Worm (Caenorhabditis elegans) whole organism, mixed stage, embryonic: ENCODE results near the gene F17E9.18.

Source experiments
- blmp-1 ChIP-seq: fragments of 150-350 bp; optimal IDR thresholded peaks from 2 replicates; lab custom pipeline; 2014; ENCODE audit warnings: missing biosample characterization, missing genetic modification characterization
- ceh-39 ChIP-seq: fragments of 150-350 bp; optimal IDR thresholded peaks from 2 replicates; lab custom pipeline; 2014; ENCODE audit warnings: missing biosample characterization, missing genetic modification characterization
- ham-2 ChIP-seq: fragments of 200-800 bp; sonication (Bioruptor generic); optimal IDR thresholded peaks from 2 replicates; lab custom pipeline; 2018; ENCODE audit warnings: mild to moderate bottlenecking, missing genetic modification characterization, missing compliant biosample characterization
- mab-5 ChIP-seq: fragments of 150-350 bp; optimal IDR thresholded peaks from 2 replicates; lab custom pipeline; 2014; ENCODE audit warnings: missing biosample characterization, missing genetic modification characterization
- mep-1 ChIP-seq: fragments of 150-350 bp; optimal IDR thresholded peaks from 2 replicates; lab custom pipeline; 2017; ENCODE audit warnings: missing biosample characterization, missing genetic modification reagents, missing genetic modification characterization, inconsistent platforms
- mls-2 ChIP-seq: sonication (generic microtip); optimal IDR thresholded peaks from 2 replicates; lab custom pipeline; 2016; ENCODE audit warnings: mild to moderate bottlenecking, missing genetic modification characterization, moderate library complexity, missing compliant biosample characterization
- nhr-237 ChIP-seq: fragments of 150-350 bp; optimal IDR thresholded peaks from 2 replicates; lab custom pipeline; 2014; ENCODE audit warnings: missing biosample characterization, missing genetic modification characterization
- pha-4 ChIP-seq: fragments of 150-350 bp; optimal IDR thresholded peaks from 2 replicates; lab custom pipeline; 2018; ENCODE audit warnings: missing biosample characterization, missing genetic modification reagents, missing genetic modification characterization
- snpc-4 ChIP-seq: fragments of 150-350 bp; optimal IDR thresholded peaks from 2 replicates; lab custom pipeline; 2014; ENCODE audit warnings: missing biosample characterization, missing genetic modification characterization
- unc-39 ChIP-seq: fragments of 150-350 bp; optimal IDR thresholded peaks from 2 replicates; lab custom pipeline; 2014; ENCODE audit warnings: missing biosample characterization, missing genetic modification characterization

DNA sequence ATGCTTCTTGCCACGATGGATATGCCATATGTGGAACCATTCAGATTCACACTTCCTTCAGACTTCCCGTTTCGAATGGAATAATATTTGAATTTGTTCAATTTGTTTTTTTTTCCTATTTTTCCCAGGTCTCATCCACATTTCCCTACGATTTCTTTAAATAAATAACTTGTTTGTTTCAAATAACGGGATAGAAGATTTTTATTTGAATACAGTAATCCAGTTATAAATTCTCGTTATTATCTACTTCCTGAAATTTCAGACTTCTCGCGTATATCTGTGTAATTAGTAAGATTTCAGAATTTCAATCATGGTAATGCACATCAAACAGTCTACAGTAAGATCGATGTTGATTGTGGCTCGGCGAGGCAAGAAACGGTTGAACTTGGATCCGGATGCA, 46.5 kb downstream of the F17E9.18 start, which contains the start of gene F35H10.5:
- TF ChIP-seq ham-2 (no peak), mls-2 (tag; lab: Kevin White, UChicago) (no peak), mep-1 (tag; lab: Kevin White, UChicago) (no peak), mab-5 (no peak), ceh-39 (tag; lab: Kevin White, UChicago) (no peak), pha-4 (no peak), unc-39 (tag; lab: Kevin White, UChicago) (no peak), snpc-4 (no peak), nhr-237 (tag; lab: Kevin White, UChicago) (no peak), blmp-1 (tag; lab: Kevin White, UChicago) (no peak)
